Fruit fly (Drosophila melanogaster) whole organism, embryonic: ENCODE results near the gene Vps4.
A peak's percentile ranks its signal among the peaks of the same experiment; 100 is the strongest.

ENCODE experiments used
- Abd-B ChIP-seq: fragments of 200-800 bp; sonication (Bioruptor generic); optimal IDR thresholded peaks from 2 replicates; lab custom pipeline; 2018; ENCODE audit warnings: missing biosample characterization, mild to moderate bottlenecking, missing genetic modification characterization, moderate library complexity
- Antp ChIP-seq: fragments of 200-800 bp; sonication (Bioruptor generic); optimal IDR thresholded peaks from 3 replicates; lab custom pipeline; 2016; ENCODE audit warnings: missing biosample characterization, missing genetic modification characterization
- B-H2 ChIP-seq: fragments of 200-800 bp; sonication (Bioruptor generic); optimal IDR thresholded peaks from 2 replicates; lab custom pipeline; 2018; ENCODE audit warnings: missing biosample characterization, mild to moderate bottlenecking, missing genetic modification characterization
- BEAF-32 ChIP-seq: fragments of 200-800 bp; sonication (Bioruptor generic); optimal IDR thresholded peaks from 3 replicates; lab custom pipeline; 2017; ENCODE audit warnings: missing biosample characterization, missing genetic modification characterization, mild to moderate bottlenecking, moderate library complexity, missing genetic modification reagents
- Blimp-1 ChIP-seq: fragments of 200-800 bp; sonication (Bioruptor generic); optimal IDR thresholded peaks from 3 replicates; lab custom pipeline; 2018; ENCODE audit warnings: missing biosample characterization, missing genetic modification characterization, mild to moderate bottlenecking, moderate library complexity, missing genetic modification reagents
- CG10267 ChIP-seq: fragments of 200-800 bp; sonication (Bioruptor generic); optimal IDR thresholded peaks from 2 replicates; lab custom pipeline; 2018; ENCODE audit warnings: missing biosample characterization, mild to moderate bottlenecking, missing genetic modification characterization, moderate library complexity
- CG10543 ChIP-seq: fragments of 200-800 bp; sonication (Bioruptor generic); optimal IDR thresholded peaks from 3 replicates; lab custom pipeline; 2017; ENCODE audit warnings: missing biosample characterization, mild to moderate bottlenecking, missing genetic modification characterization, moderate library complexity
- CG10979 ChIP-seq: fragments of 200-800 bp; sonication (Bioruptor generic); optimal IDR thresholded peaks from 2 replicates; lab custom pipeline; 2018; ENCODE audit warnings: missing biosample characterization, mild to moderate bottlenecking, missing genetic modification characterization, moderate library complexity
- CG12659 ChIP-seq: fragments of 200-800 bp; sonication (Bioruptor generic); optimal IDR thresholded peaks from 3 replicates; lab custom pipeline; 2017; ENCODE audit warnings: mild to moderate bottlenecking, missing biosample characterization, missing genetic modification reagents, missing genetic modification characterization
- CG13296 ChIP-seq: fragments of 200-800 bp; sonication (Bioruptor generic); optimal IDR thresholded peaks from 3 replicates; lab custom pipeline; 2018; ENCODE audit warnings: missing biosample characterization, mild to moderate bottlenecking, missing genetic modification characterization
- CG13775 ChIP-seq: fragments of 200-800 bp; sonication (Bioruptor generic); optimal IDR thresholded peaks from 3 replicates; lab custom pipeline; 2017; ENCODE audit warnings: missing biosample characterization, mild to moderate bottlenecking, missing genetic modification characterization
- CG14014 ChIP-seq: fragments of 200-800 bp; sonication (Bioruptor generic); IDR thresholded peaks from 2 replicates; pipeline ENCODE4 v1.3.6; 2022; ENCODE audit warnings: missing biosample characterization, missing genetic modification characterization
- CG14710 ChIP-seq: fragments of 200-800 bp; sonication (Bioruptor generic); optimal IDR thresholded peaks from 3 replicates; lab custom pipeline; 2019; ENCODE audit warnings: missing biosample characterization, mild to moderate bottlenecking, missing genetic modification characterization, moderate library complexity
- CG15073 ChIP-seq: fragments of 200-800 bp; sonication (Bioruptor generic); optimal IDR thresholded peaks from 2 replicates; lab custom pipeline; 2016; ENCODE audit warnings: missing biosample characterization, missing genetic modification characterization
- CG1602 ChIP-seq: fragments of 200-800 bp; sonication (Bioruptor generic); optimal IDR thresholded peaks from 3 replicates; lab custom pipeline; 2016; ENCODE audit warnings: missing biosample characterization, missing genetic modification characterization
- CG17359 ChIP-seq: fragments of 200-800 bp; sonication (Bioruptor generic); optimal IDR thresholded peaks from 3 replicates; lab custom pipeline; 2018; ENCODE audit warnings: missing biosample characterization, mild to moderate bottlenecking, missing genetic modification characterization, moderate library complexity
- CG2116 ChIP-seq: fragments of 200-800 bp; sonication (Bioruptor generic); optimal IDR thresholded peaks from 3 replicates; lab custom pipeline; 2018; ENCODE audit warnings: missing biosample characterization, mild to moderate bottlenecking, missing genetic modification characterization
- CG2712 ChIP-seq: fragments of 200-800 bp; optimal IDR thresholded peaks from 3 replicates; lab custom pipeline; 2019; ENCODE audit warnings: missing biosample characterization, mild to moderate bottlenecking, missing genetic modification characterization, moderate library complexity
- CG3407 ChIP-seq: fragments of 200-800 bp; sonication (Bioruptor generic); optimal IDR thresholded peaks from 2 replicates; lab custom pipeline; 2018; ENCODE audit warnings: missing biosample characterization, mild to moderate bottlenecking, missing genetic modification characterization
- CG3847 ChIP-seq: fragments of 200-800 bp; sonication (Bioruptor generic); IDR thresholded peaks from 2 replicates; pipeline ENCODE4 v1.3.6; 2022; ENCODE audit warnings: missing biosample characterization, missing genetic modification characterization
- CG4360 ChIP-seq: fragments of 200-800 bp; sonication (Bioruptor generic); IDR thresholded peaks from 2 replicates; pipeline ENCODE4 v1.3.6; 2022; ENCODE audit warnings: missing biosample characterization, missing genetic modification characterization
- CG4617 ChIP-seq: fragments of 200-800 bp; sonication (Bioruptor generic); optimal IDR thresholded peaks from 3 replicates; lab custom pipeline; 2016; ENCODE audit warnings: missing biosample characterization, missing genetic modification characterization, borderline replicate concordance
- CG7928 ChIP-seq: fragments of 200-800 bp; sonication (Bioruptor generic); optimal IDR thresholded peaks from 2 replicates; lab custom pipeline; 2017; ENCODE audit warnings: missing biosample characterization, mild to moderate bottlenecking, missing genetic modification characterization
- CG8924 ChIP-seq: fragments of 200-800 bp; optimal IDR thresholded peaks from 3 replicates; lab custom pipeline; 2019; ENCODE audit warnings: missing biosample characterization, mild to moderate bottlenecking, missing genetic modification characterization, moderate library complexity
- CG9215 ChIP-seq: fragments of 200-800 bp; sonication (Bioruptor generic); IDR thresholded peaks from 2 replicates; pipeline ENCODE4 v1.3.6; 2022; ENCODE audit warnings: missing biosample characterization, missing genetic modification characterization
- CG9727 ChIP-seq: fragments of 200-800 bp; sonication (Bioruptor generic); optimal IDR thresholded peaks from 3 replicates; lab custom pipeline; 2017; ENCODE audit warnings: missing biosample characterization, mild to moderate bottlenecking, missing genetic modification characterization
- D19A ChIP-seq: fragments of 200-800 bp; optimal IDR thresholded peaks from 3 replicates; lab custom pipeline; 2019; ENCODE audit warnings: missing biosample characterization, mild to moderate bottlenecking, missing genetic modification characterization, moderate library complexity
- E2f2 ChIP-seq: fragments of 200-800 bp; sonication (Bioruptor generic); IDR thresholded peaks from 2 replicates; pipeline ENCODE4 v1.3.6; 2022; ENCODE audit warnings: missing biosample characterization, missing genetic modification characterization
- H15 ChIP-seq: fragments of 200-800 bp; sonication (Bioruptor generic); IDR thresholded peaks from 3 replicates; pipeline ENCODE4 v1.3.6; 2022; ENCODE audit warnings: missing biosample characterization, missing genetic modification characterization
- Hr51 ChIP-seq, 2 experiments: fragments of 200-800 bp; sonication (Bioruptor generic); optimal IDR thresholded peaks; 2 replicates in 1 of 2; 3 replicates in 1 of 2; lab custom pipeline; 2016 to 2018; ENCODE audit warnings: missing biosample characterization in 2 of 2, missing genetic modification characterization in 2 of 2, mild to moderate bottlenecking in 1 of 2, moderate library complexity in 1 of 2
- Hsf ChIP-seq: fragments of 200-800 bp; sonication (Bioruptor generic); optimal IDR thresholded peaks from 3 replicates; lab custom pipeline; 2016; ENCODE audit warnings: missing biosample characterization, missing genetic modification characterization
- Max ChIP-seq: fragments of 200-800 bp; sonication (Bioruptor generic); optimal IDR thresholded peaks from 2 replicates; lab custom pipeline; 2016; ENCODE audit warnings: missing biosample characterization, mild to moderate bottlenecking, missing genetic modification characterization
- Pdp1 ChIP-seq, 2 experiments: fragments of 200-800 bp; sonication (Bioruptor generic); optimal IDR thresholded peaks; 3 replicates each; lab custom pipeline; 2016; ENCODE audit warnings: missing biosample characterization in 2 of 2, missing genetic modification characterization in 2 of 2, mild to moderate bottlenecking in 1 of 2, moderate library complexity in 1 of 2
- Sin3A ChIP-seq: fragments of >200 bp; optimal IDR thresholded peaks from 2 replicates; lab custom pipeline; 2018
- Sry-δ ChIP-seq: fragments of 200-800 bp; sonication (Bioruptor generic); optimal IDR thresholded peaks from 2 replicates; lab custom pipeline; 2016; ENCODE audit warnings: missing biosample characterization, missing genetic modification characterization
- ash1 ChIP-seq: fragments of 200-800 bp; sonication (Bioruptor generic); optimal IDR thresholded peaks from 2 replicates; lab custom pipeline; 2018; ENCODE audit warnings: missing biosample characterization, mild to moderate bottlenecking, missing genetic modification characterization
- cato ChIP-seq: fragments of 200-800 bp; sonication (Bioruptor generic); optimal IDR thresholded peaks from 2 replicates; lab custom pipeline; 2016; ENCODE audit warnings: missing biosample characterization, missing genetic modification characterization, borderline replicate concordance
- gem ChIP-seq: fragments of 200-800 bp; sonication (Bioruptor generic); optimal IDR thresholded peaks from 2 replicates; lab custom pipeline; 2019; ENCODE audit warnings: missing biosample characterization, mild to moderate bottlenecking, missing genetic modification characterization, moderate library complexity
- h ChIP-seq: fragments of >200 bp; optimal IDR thresholded peaks from 2 replicates; lab custom pipeline; 2017
- ind ChIP-seq: fragments of 200-800 bp; sonication (Bioruptor generic); optimal IDR thresholded peaks from 3 replicates; lab custom pipeline; 2016; ENCODE audit warnings: missing biosample characterization, missing genetic modification characterization
- nom ChIP-seq: fragments of 200-800 bp; sonication (Bioruptor generic); optimal IDR thresholded peaks from 2 replicates; lab custom pipeline; 2017; ENCODE audit warnings: missing biosample characterization, missing genetic modification characterization, mild to moderate bottlenecking, moderate library complexity, missing genetic modification reagents
- row ChIP-seq: fragments of 200-800 bp; sonication (Bioruptor generic); IDR thresholded peaks from 3 replicates; pipeline ENCODE4 v1.3.6; 2022; ENCODE audit warnings: missing biosample characterization, missing genetic modification characterization
- scrt ChIP-seq: fragments of 200-800 bp; sonication (Bioruptor generic); optimal IDR thresholded peaks from 2 replicates; lab custom pipeline; 2018; ENCODE audit warnings: missing biosample characterization, mild to moderate bottlenecking, missing genetic modification characterization, moderate library complexity
- sd ChIP-seq: fragments of 200-800 bp; sonication (Bioruptor generic); optimal IDR thresholded peaks from 3 replicates; lab custom pipeline; 2018; ENCODE audit warnings: missing biosample characterization, mild to moderate bottlenecking, missing genetic modification characterization, moderate library complexity
- sob ChIP-seq: fragments of 200-800 bp; sonication (Bioruptor generic); IDR thresholded peaks from 2 replicates; pipeline ENCODE4 v1.3.6; 2022; ENCODE audit warnings: missing biosample characterization, missing genetic modification characterization
- tap ChIP-seq: fragments of 200-800 bp; optimal IDR thresholded peaks from 3 replicates; lab custom pipeline; 2019; ENCODE audit warnings: missing biosample characterization, mild to moderate bottlenecking, missing genetic modification characterization, moderate library complexity
- tgo ChIP-seq: fragments of 200-800 bp; sonication (Bioruptor generic); IDR thresholded peaks from 3 replicates; pipeline ENCODE4 v1.3.6; 2022; ENCODE audit warnings: missing biosample characterization, missing genetic modification characterization
- tio ChIP-seq: fragments of 200-800 bp; sonication (Bioruptor generic); optimal IDR thresholded peaks from 2 replicates; lab custom pipeline; 2017; ENCODE audit warnings: missing biosample characterization, missing genetic modification characterization, inconsistent platforms
- tx ChIP-seq: fragments of 200-800 bp; sonication (Bioruptor generic); optimal IDR thresholded peaks from 2 replicates; lab custom pipeline; 2016; ENCODE audit warnings: missing biosample characterization, missing genetic modification characterization
- wek ChIP-seq: fragments of 200-800 bp; sonication (Bioruptor generic); optimal IDR thresholded peaks from 3 replicates; lab custom pipeline; 2018; ENCODE audit warnings: missing biosample characterization, mild to moderate bottlenecking, missing genetic modification characterization, moderate library complexity
- zen ChIP-seq: fragments of 200-800 bp; sonication (Bioruptor generic); optimal IDR thresholded peaks from 3 replicates; lab custom pipeline; 2018; ENCODE audit warnings: missing biosample characterization, mild to moderate bottlenecking, missing genetic modification characterization, moderate library complexity

The Vps4 gene

dm6 chrX:17860711-17861110 is 46.8 kb upstream of the Vps4 start, which contains the start of the genes Arp8 and CG6769:
TSS of gene Arp8 (minus strand) at chrX:17860800.
TSS of gene CG6769 (plus strand) at chrX:17861002.
- TF ChIP-seq E2f2 (GFP tag; lab: Robert Waterston, UW): peak; percentile 34; the same call in 1 of the 2 replicates
- peak; percentile 40 for TF ChIP-seq CG10979 (tag; lab: Kevin White, UChicago)
- TF ChIP-seq Blimp-1 (GFP tag; lab: Kevin White, UChicago): no peak
- no peak for TF ChIP-seq D19A
- TF ChIP-seq cato (GFP tag; lab: Kevin White, UChicago): peak; percentile 16
- TF ChIP-seq zen: peak; percentile 4
- no peak for TF ChIP-seq tio (GFP tag; lab: Kevin White, UChicago)
- TF ChIP-seq Max (GFP tag; lab: Kevin White, UChicago): peak; percentile 72
- TF ChIP-seq gem (tag; lab: Kevin White, UChicago): peak; percentile 40
- no peak for TF ChIP-seq CG14014 (GFP tag; lab: Robert Waterston, UW)
- TF ChIP-seq CG13775 (GFP tag; lab: Kevin White, UChicago): peak; percentile 36
- TF ChIP-seq CG12659: peak; percentile 32
- TF ChIP-seq CG1602: no peak
- TF ChIP-seq CG4360 (GFP tag; lab: Robert Waterston, UW): peak; percentile 27; the same call in 1 of the 2 replicates
- peak; percentile 18; the same call in 1 of the 2 replicates for TF ChIP-seq CG3847 (GFP tag; lab: Robert Waterston, UW)
- no peak for TF ChIP-seq CG3407 (GFP tag; lab: Kevin White, UChicago)
- no peak for TF ChIP-seq ind (GFP tag; lab: Kevin White, UChicago)
- peak; percentile 53 for TF ChIP-seq CG2116 (GFP tag; lab: Kevin White, UChicago)
- TF ChIP-seq nom: peak; percentile 2
- TF ChIP-seq CG4617 (GFP tag; lab: Kevin White, UChicago): peak; percentile 28
- TF ChIP-seq CG14710 (tag; lab: Kevin White, UChicago): peak; percentile 61
- TF ChIP-seq Hsf (GFP tag; lab: Kevin White, UChicago): peak; percentile 20
- no peak for TF ChIP-seq tx
- TF ChIP-seq CG2712 (tag; lab: Kevin White, UChicago): peak; percentile 19
- TF ChIP-seq h (lab: Kevin White, UChicago): no peak
- no peak for TF ChIP-seq CG7928 (GFP tag; lab: Kevin White, UChicago)
- TF ChIP-seq CG13296 (GFP tag; lab: Kevin White, UChicago): peak; percentile 8
- TF ChIP-seq Pdp1 (GFP tag; optimal IDR thresholded peaks at IDR 0.05; lab: Kevin White, UChicago): peak in 1 of 2 experiments; percentile 26
- TF ChIP-seq ash1 (GFP tag; lab: Kevin White, UChicago): no peak
- peak; percentile 43 for TF ChIP-seq BEAF-32 (GFP tag; lab: Kevin White, UChicago)
- TF ChIP-seq scrt (GFP tag; lab: Kevin White, UChicago): no peak
- no peak for TF ChIP-seq tgo
- no peak for TF ChIP-seq tap (tag; lab: Kevin White, UChicago)
- TF ChIP-seq CG8924: peak; percentile 47
- TF ChIP-seq row (GFP tag; lab: Robert Waterston, UW): peak; percentile 64
- no peak for TF ChIP-seq Hr51 (GFP tag; optimal IDR thresholded peaks at IDR 0.05; lab: Kevin White, UChicago)
- TF ChIP-seq CG17359 (tag; lab: Kevin White, UChicago): no peak
- TF ChIP-seq B-H2: peak; percentile 1
- TF ChIP-seq sd: no peak
- TF ChIP-seq Sry-δ (GFP tag; lab: Kevin White, UChicago): peak; percentile 14
- TF ChIP-seq CG9727: peak; percentile 19
- no peak for TF ChIP-seq H15 (GFP tag; lab: Robert Waterston, UW)
- no peak for TF ChIP-seq Antp (GFP tag; lab: Kevin White, UChicago)
- TF ChIP-seq CG10267 (tag; lab: Kevin White, UChicago): peak; percentile 52
- no peak for TF ChIP-seq CG10543 (GFP tag; lab: Kevin White, UChicago)
- no peak for TF ChIP-seq Abd-B
- TF ChIP-seq wek (GFP tag; lab: Kevin White, UChicago): no peak
- TF ChIP-seq Sin3A: peak; percentile 36
- TF ChIP-seq CG15073 (GFP tag; lab: Kevin White, UChicago): no peak
- no peak for TF ChIP-seq sob (GFP tag; lab: Robert Waterston, UW)
- TF ChIP-seq CG9215 (GFP tag; lab: Robert Waterston, UW): no peak
